Fruit fly (Drosophila melanogaster) S2 (cell line): ENCODE data around the gene ND-51.

Experiments
- CG8478 ChIP-seq: fragments of >200 bp; optimal IDR thresholded peaks from 2 replicates; lab custom pipeline; 2018
- CTCF ChIP-seq, 2 experiments: fragments of >200 bp; optimal IDR thresholded peaks; 2 replicates each; lab custom pipeline; 2018

DNA sequence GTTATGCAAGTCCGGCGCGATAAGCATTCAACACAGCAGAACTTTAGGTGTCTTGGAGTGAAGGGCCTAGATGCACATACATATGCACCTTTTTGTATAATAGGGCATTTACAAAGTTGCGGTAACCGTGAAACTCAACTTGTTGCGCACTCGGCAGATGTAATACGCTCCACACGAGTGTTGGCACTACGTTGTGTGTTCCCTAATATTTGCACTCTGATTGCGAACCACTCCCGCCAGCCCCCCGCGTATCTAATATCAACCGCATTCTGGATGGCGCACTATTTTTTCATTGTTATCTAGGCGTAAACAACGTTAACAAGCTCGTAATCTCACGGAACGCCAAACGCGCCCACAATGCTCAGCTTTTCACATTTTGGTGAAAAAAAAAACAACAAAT, 17.8 kb upstream of the ND-51 start:
- TF ChIP-seq CTCF (optimal IDR thresholded peaks at IDR 0.05; lab: Kevin White, UChicago) (no peak), CG8478 (lab: Kevin White, UChicago) (no peak)
